Worm (Caenorhabditis elegans): ENCODE measurements around the gene ZC190.8.
A peak's percentile ranks its signal among the peaks of the same experiment; 100 is the strongest.

ZC190.8 gene

DNA sequence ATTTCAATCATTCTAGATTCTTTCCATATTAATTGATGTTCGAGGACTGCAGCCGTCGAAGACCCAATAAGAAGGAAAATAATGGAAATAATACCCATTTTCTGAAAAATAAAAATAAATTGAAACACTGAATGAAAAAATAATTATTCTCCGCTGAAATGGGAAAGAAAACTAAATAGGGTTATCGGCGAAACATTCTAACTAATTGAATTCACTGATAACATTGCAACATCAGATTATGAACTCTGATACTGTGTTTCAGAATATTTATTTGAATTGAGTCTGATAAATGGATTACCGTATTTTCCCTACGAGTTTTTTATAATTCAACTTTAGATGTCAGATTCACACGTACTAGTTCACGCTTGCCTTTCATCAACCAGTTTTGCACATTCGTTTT, 44.5 kb downstream of the ZC190.8 start, which contains the start of gene asp-13:
TSS of gene asp-13 (minus strand) at position 101 of the 400 bp plus-strand sequence.
- TF ChIP-seq hlh-17 (GFP tag; optimal IDR thresholded peaks at IDR 0.05; ENCODE audit: borderline replicate concordance): no peak
- TF ChIP-seq elt-3 (tag; optimal IDR thresholded peaks at IDR 0.05): no peak
- TF ChIP-seq elt-2 (tag; optimal IDR thresholded peaks at IDR 0.05): peak; percentile 22

DNA sequence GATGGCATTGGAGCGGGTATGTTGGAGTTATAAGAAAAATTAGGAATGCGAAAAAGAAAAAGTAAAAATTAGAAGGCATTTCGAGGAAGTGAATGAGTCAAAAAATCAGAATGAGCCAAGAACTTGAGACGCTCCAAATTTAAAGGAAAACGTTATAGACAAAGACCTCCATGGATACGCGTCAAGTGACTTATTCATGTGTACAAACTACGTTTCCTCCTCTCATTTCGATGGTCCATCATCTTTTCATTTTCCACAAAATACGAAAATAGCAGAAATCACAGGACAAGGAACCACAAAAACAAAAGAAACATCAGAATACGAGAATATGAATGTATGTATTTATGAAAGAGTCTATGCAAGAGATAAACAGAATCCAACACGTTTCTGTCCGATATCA, 46.3 kb downstream of the ZC190.8 start, which contains the start of gene F28A12.3:
TSS of gene F28A12.3 (minus strand) at position 101 of the 400 bp plus-strand sequence.
- TF ChIP-seq efl-1 (optimal IDR thresholded peaks at IDR 0.05): no peak
- peak in 1 of 2 experiments; percentile 85 for TF ChIP-seq efl-1 (GFP tag; optimal IDR thresholded peaks at IDR 0.05 in 1 of 2)
- TF ChIP-seq ceh-88 (GFP tag; IDR thresholded peaks at IDR 0.05): no peak

DNA sequence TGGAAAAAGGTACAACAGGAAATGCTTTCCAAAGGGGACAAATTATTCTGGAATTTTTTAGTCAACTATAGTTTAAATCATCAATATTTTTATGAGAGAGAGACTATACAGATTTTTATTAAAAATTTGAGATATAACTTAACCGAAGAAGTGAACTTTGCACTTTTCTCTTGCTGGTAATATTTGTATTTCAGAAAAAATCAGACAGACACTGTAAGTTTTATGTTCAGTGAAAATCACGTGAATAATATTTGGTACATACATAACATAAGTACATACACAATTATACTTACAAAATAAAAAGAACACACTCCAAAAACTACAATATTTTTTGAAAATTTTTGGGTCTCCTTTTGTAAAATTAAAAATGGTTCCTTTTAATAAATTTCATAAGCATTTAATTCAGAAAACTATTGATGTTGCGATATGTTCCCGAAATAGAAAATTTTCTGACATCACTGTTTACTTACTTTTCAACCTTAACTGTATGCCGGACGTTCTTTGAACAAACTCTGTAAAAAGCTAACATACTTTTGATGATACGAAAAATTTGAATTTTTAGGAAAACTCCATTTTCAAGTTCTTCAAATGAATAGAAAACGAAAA, 49.8 kb downstream of the ZC190.8 start, which contains the start of the genes F28A12.10 and acd-4:
TSS of gene F28A12.10 (minus strand) at position 101 of the 606 bp plus-strand sequence.
TSS of gene acd-4 (plus strand) at position 556 of the 606 bp plus-strand sequence.
- no peak for TF ChIP-seq lin-39 (tag; optimal IDR thresholded peaks at IDR 0.05)
- TF ChIP-seq lin-15B (tag; optimal IDR thresholded peaks at IDR 0.05): no peak
- TF ChIP-seq mef-2 (tag; optimal IDR thresholded peaks at IDR 0.05): no peak
- no peak for TF ChIP-seq snu-23 (GFP tag; optimal IDR thresholded peaks at IDR 0.05)
- no peak for TF ChIP-seq ceh-8 (GFP tag; optimal IDR thresholded peaks at IDR 0.05)
- no peak for TF ChIP-seq unc-98 (GFP tag; IDR thresholded peaks at IDR 0.05)
- TF ChIP-seq aly-2 (tag; optimal IDR thresholded peaks at IDR 0.05): no peak
- no peak for TF ChIP-seq ceh-90 (tag; optimal IDR thresholded peaks at IDR 0.05)
- no peak for TF ChIP-seq ets-5 (GFP tag; IDR thresholded peaks at IDR 0.05)
- TF ChIP-seq pag-3 (tag; optimal IDR thresholded peaks at IDR 0.05; ENCODE audit: borderline replicate concordance, insufficient read depth): no peak
- no peak for TF ChIP-seq irx-1 (tag; optimal IDR thresholded peaks at IDR 0.05)
- no peak for TF ChIP-seq elt-3 (tag; optimal IDR thresholded peaks at IDR 0.05)

Measured in whole organism, L1 larva.